Worm (Caenorhabditis elegans): ENCODE data around the gene T20G5.9.

Gene T20G5.9

ce11 chrIII:10178552-10178951, 31.1 kb upstream of the T20G5.9 start:
- TF ChIP-seq unc-98 (GFP tag; IDR thresholded peaks at IDR 0.05) (no peak), jun-1 (tag; optimal IDR thresholded peaks at IDR 0.05) (no peak), fos-1 (tag; optimal IDR thresholded peaks at IDR 0.05) (no peak), elt-3 (tag; optimal IDR thresholded peaks at IDR 0.05) (no peak), lir-3 (tag; optimal IDR thresholded peaks at IDR 0.05; ENCODE audit: poor library complexity) (no peak), lin-13 (GFP tag; optimal IDR thresholded peaks at IDR 0.05) (no peak), ces-1 (GFP tag; optimal IDR thresholded peaks at IDR 0.05) (no peak), zip-4 (GFP tag; optimal IDR thresholded peaks at IDR 0.05) (no peak), isw-1 (GFP tag; IDR thresholded peaks at IDR 0.05) (no peak), egl-13 (tag; optimal IDR thresholded peaks at IDR 0.05) (no peak), aly-2 (tag; optimal IDR thresholded peaks at IDR 0.05) (no peak), ceh-63 (GFP tag; optimal IDR thresholded peaks at IDR 0.05) (no peak), efl-3 (GFP tag; optimal IDR thresholded peaks at IDR 0.05) (no peak)

ce11 chrIII:10179444-10179843, 30.2 kb upstream of the T20G5.9 start:
- TF ChIP-seq mab-9 (GFP tag; IDR thresholded peaks at IDR 0.05) (no peak), sptf-1 (tag; optimal IDR thresholded peaks at IDR 0.05) (no peak), nhr-77 (tag; optimal IDR thresholded peaks at IDR 0.05) (no peak), xbp-1 (tag; optimal IDR thresholded peaks at IDR 0.05) (no peak), F16B12.6 (tag; optimal IDR thresholded peaks at IDR 0.05) (no peak), elt-2 (tag; optimal IDR thresholded peaks at IDR 0.05) (no peak), snpc-4 (tag; optimal IDR thresholded peaks at IDR 0.05) (no peak), aha-1 (tag; optimal IDR thresholded peaks at IDR 0.05) (no peak), lin-15B (tag; optimal IDR thresholded peaks at IDR 0.05) (no peak), nhr-19 (GFP tag; conservative IDR thresholded peaks at IDR 0.05) (no peak), ama-1 (optimal IDR thresholded peaks at IDR 0.05) (no peak), unc-30 (tag; optimal IDR thresholded peaks at IDR 0.05) (no peak), mdl-1 (tag; optimal IDR thresholded peaks at IDR 0.05) (no peak), nhr-237 (tag; optimal IDR thresholded peaks at IDR 0.05) (no peak), fkh-10 (GFP tag; optimal IDR thresholded peaks at IDR 0.05) (no peak), nhr-20 (tag; optimal IDR thresholded peaks at IDR 0.05) (no peak), pax-3 (tag; optimal IDR thresholded peaks at IDR 0.05) (no peak)

DNA sequence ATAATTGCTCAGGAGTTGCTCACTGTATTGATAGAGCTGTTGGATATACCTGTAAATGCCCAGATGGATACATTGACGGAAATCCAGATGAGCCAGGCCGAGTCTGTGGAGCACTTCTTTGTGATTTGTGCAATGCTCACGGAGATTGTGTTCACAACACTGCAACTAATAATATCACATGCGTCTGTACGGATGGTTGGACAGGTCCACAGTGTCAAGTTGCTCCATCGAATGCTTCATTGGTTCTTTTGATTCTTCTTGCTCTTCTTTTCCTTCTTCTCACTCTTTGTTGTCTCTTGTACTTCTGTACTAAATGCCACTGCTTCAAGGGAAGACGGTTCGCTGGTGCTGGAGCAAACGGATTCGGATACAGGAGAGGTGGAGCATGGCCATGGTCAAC, 27.8 kb upstream of the T20G5.9 start:
- no peak for TF ChIP-seq efl-1 (optimal IDR thresholded peaks at IDR 0.05)
- TF ChIP-seq efl-1 (GFP tag; optimal IDR thresholded peaks at IDR 0.05 in 1 of 2): no peak
- TF ChIP-seq unc-130 (tag; optimal IDR thresholded peaks at IDR 0.05): no peak
- TF ChIP-seq nhr-84 (tag; optimal IDR thresholded peaks at IDR 0.05): no peak
- no peak for TF ChIP-seq lin-15B (tag; optimal IDR thresholded peaks at IDR 0.05)
- no peak for TF ChIP-seq sox-4 (tag; optimal IDR thresholded peaks at IDR 0.05)
- TF ChIP-seq irx-1 (tag; optimal IDR thresholded peaks at IDR 0.05): no peak
- no peak for TF ChIP-seq ceh-88 (GFP tag; IDR thresholded peaks at IDR 0.05)
- TF ChIP-seq tlp-1 (tag; optimal IDR thresholded peaks at IDR 0.05): no peak
- no peak for TF ChIP-seq C34B4.2 (tag; optimal IDR thresholded peaks at IDR 0.05)
- no peak for TF ChIP-seq nhr-12 (tag; optimal IDR thresholded peaks at IDR 0.05)
- no peak for TF ChIP-seq zip-4 (GFP tag; optimal IDR thresholded peaks at IDR 0.05)

DNA sequence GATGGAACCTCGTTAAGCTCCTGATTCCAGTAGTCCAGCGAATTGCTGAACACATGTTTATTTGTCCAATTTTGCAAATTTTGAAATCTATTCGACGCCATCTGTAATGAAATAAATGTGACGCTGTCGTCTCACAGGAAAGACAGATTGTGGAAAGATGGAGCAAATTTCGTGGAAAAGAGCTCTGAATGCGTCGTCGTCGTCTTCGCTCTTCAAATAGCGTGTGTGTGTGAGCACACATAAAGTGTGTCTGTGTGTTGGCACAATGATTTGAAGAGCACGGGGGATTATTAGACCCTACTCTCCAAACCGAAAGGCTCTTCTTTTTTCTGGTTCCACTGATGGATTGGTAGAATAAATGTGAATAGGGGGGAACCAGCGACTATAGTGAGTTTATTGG, 23.5 kb upstream of the T20G5.9 start, which contains the start of gene unc-47:
Gene unc-47, minus strand, starts transcription at position 101 of the 400 bp plus-strand sequence.
- TF ChIP-seq hpl-2 (GFP tag; optimal IDR thresholded peaks at IDR 0.05): no peak
- no peak for TF ChIP-seq blmp-1 (tag; optimal IDR thresholded peaks at IDR 0.05)
- no peak for TF ChIP-seq nhr-90 (tag; optimal IDR thresholded peaks at IDR 0.05; ENCODE audit: poor library complexity)
- TF ChIP-seq nhr-12 (tag; optimal IDR thresholded peaks at IDR 0.05): no peak
- TF ChIP-seq ceh-63 (GFP tag; optimal IDR thresholded peaks at IDR 0.05): no peak
- no peak for TF ChIP-seq ztf-4 (tag; optimal IDR thresholded peaks at IDR 0.05)
- no peak for TF ChIP-seq nhr-76 (tag; optimal IDR thresholded peaks at IDR 0.05)
- TF ChIP-seq unc-98 (GFP tag; IDR thresholded peaks at IDR 0.05): no peak
- TF ChIP-seq dsc-1 (tag; optimal IDR thresholded peaks at IDR 0.05): no peak
- TF ChIP-seq ets-5 (GFP tag; IDR thresholded peaks at IDR 0.05): no peak
- no peak for TF ChIP-seq lin-13 (GFP tag; optimal IDR thresholded peaks at IDR 0.05)
- TF ChIP-seq ces-1 (GFP tag; optimal IDR thresholded peaks at IDR 0.05): no peak
- no peak for TF ChIP-seq nhr-19 (GFP tag; conservative IDR thresholded peaks at IDR 0.05)
- TF ChIP-seq sptf-1 (tag; optimal IDR thresholded peaks at IDR 0.05): no peak
- no peak for TF ChIP-seq lin-14 (GFP tag; optimal IDR thresholded peaks at IDR 0.05)
- TF ChIP-seq nhr-237 (tag; optimal IDR thresholded peaks at IDR 0.05): no peak
- TF ChIP-seq Y116A8C.19 (tag; optimal IDR thresholded peaks at IDR 0.05; ENCODE audit: borderline replicate concordance): no peak
- no peak for TF ChIP-seq lin-39 (tag; optimal IDR thresholded peaks at IDR 0.05)
- no peak for TF ChIP-seq tbx-2 (tag; optimal IDR thresholded peaks at IDR 0.05)
- no peak for TF ChIP-seq lin-15B (tag; optimal IDR thresholded peaks at IDR 0.05)

Measured in whole organism, L1 larva.